Fruit fly (Drosophila melanogaster): ENCODE data around the gene rdgB.

rdgB gene

DNA sequence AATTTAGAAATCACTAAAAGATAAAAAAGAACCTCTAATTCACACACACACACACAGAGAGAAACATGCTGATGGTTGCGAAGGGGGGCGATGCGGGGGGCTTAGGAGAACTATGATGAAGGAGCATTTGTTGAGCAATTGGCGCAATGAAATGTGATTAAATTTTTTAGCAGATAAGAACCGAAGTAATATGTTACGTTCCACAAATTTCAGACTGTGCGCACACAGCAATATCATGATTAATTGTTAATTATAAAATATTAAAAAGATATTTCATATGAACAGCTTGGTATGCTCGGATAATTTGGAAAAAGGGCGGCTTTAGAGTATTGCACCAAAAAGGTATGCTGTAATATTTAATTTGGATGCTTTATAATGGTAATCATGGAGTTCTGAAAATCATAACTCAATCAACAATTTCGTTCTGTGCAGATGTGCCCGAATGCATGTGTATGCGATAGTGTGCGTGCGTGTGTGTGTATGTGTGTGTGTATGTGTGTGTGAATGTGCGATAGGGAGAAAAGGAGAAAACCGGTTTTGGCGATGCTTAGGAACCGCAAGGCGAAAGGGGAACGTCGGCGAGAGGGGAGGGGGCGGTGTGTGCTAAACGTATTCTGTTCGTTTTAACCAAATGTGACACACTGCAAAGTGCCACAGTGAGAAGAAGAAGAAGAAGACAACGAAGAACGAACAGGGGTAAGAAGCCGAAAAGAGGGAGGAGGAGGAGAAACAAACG lies 58.7 kb downstream of the rdgB start (continued):
- TF ChIP-seq CG12299 (tag; optimal IDR thresholded peaks at IDR 0.05) (no peak), Hand (GFP tag; optimal IDR thresholded peaks at IDR 0.05) (no peak), fru (optimal IDR thresholded peaks at IDR 0.05) (no peak), CG31441 (GFP tag; IDR thresholded peaks at IDR 0.05) (0 out of 2 replicates have a peak, but pooled peaks have one; percentile 7), bcd (GFP tag; optimal IDR thresholded peaks at IDR 0.05) (no peak), Side (GFP tag; optimal IDR thresholded peaks at IDR 0.05) (no peak), Opbp (GFP tag; IDR thresholded peaks at IDR 0.05; ENCODE audit: partially characterized antibody) (no peak), Ptx1 (GFP tag; IDR thresholded peaks at IDR 0.05) (no peak), CG15011 (GFP tag; optimal IDR thresholded peaks at IDR 0.05) (no peak), zf30C (GFP tag; optimal IDR thresholded peaks at IDR 0.05) (peak; percentile 70), Elba2 (GFP tag; optimal IDR thresholded peaks at IDR 0.05) (no peak), bowl (GFP tag; IDR thresholded peaks at IDR 0.05) (no peak), CG10366 (GFP tag; IDR thresholded peaks at IDR 0.05) (no peak), Meics (GFP tag; optimal IDR thresholded peaks at IDR 0.05) (no peak), CG30403 (GFP tag; optimal IDR thresholded peaks at IDR 0.05) (no peak), CG7556 (GFP tag; optimal IDR thresholded peaks at IDR 0.05) (no peak), CG14860 (GFP tag; IDR thresholded peaks at IDR 0.05; ENCODE audit: partially characterized antibody) (no peak), wor (GFP tag; IDR thresholded peaks at IDR 0.05) (no peak), CG15073 (GFP tag; optimal IDR thresholded peaks at IDR 0.05) (no peak), Lpt (GFP tag; optimal IDR thresholded peaks at IDR 0.05) (no peak), kni (GFP tag; optimal IDR thresholded peaks at IDR 0.05) (no peak), sens (GFP tag) (peak; percentile 73), grn (GFP tag; optimal IDR thresholded peaks at IDR 0.05) (no peak), chinmo (GFP tag; IDR thresholded peaks at IDR 0.05; ENCODE audit: partially characterized antibody) (0 out of 4 replicates have a peak, but pooled peaks have one; percentile 51), tna (GFP tag; IDR thresholded peaks at IDR 0.05; ENCODE audit: partially characterized antibody) (no peak), CG17385 (GFP tag; optimal IDR thresholded peaks at IDR 0.05) (no peak), CG16815 (GFP tag; optimal IDR thresholded peaks at IDR 0.05) (no peak), chif (GFP tag; optimal IDR thresholded peaks at IDR 0.05) (no peak), peb (GFP tag; IDR thresholded peaks at IDR 0.05) (no peak), dmrt99B (tag; optimal IDR thresholded peaks at IDR 0.05) (no peak), wdn (GFP tag; IDR thresholded peaks at IDR 0.05) (no peak), CG10431 (GFP tag; optimal IDR thresholded peaks at IDR 0.05) (no peak), Xrp1 (GFP tag; IDR thresholded peaks at IDR 0.05) (0 out of 2 replicates have a peak, but pooled peaks have one; percentile 13), run (tag; optimal IDR thresholded peaks at IDR 0.05) (no peak), CG4730 (GFP tag; IDR thresholded peaks at IDR 0.05) (no peak), Fer3 (tag; optimal IDR thresholded peaks at IDR 0.05) (no peak), BEAF-32 (GFP tag; optimal IDR thresholded peaks at IDR 0.05) (no peak), CG10267 (tag; optimal IDR thresholded peaks at IDR 0.05) (no peak), ara (GFP tag; IDR thresholded peaks at IDR 0.05) (no peak), h (optimal IDR thresholded peaks at IDR 0.05) (no peak), Hmx (GFP tag; optimal IDR thresholded peaks at IDR 0.05) (no peak), cg (GFP tag; optimal IDR thresholded peaks at IDR 0.05) (peak; percentile 53), CG17328 (GFP tag; IDR thresholded peaks at IDR 0.05) (no peak), exex (tag; optimal IDR thresholded peaks at IDR 0.05) (peak; percentile 52), CrebB (tag; optimal IDR thresholded peaks at IDR 0.05) (no peak), danr (GFP tag; IDR thresholded peaks at IDR 0.05) (no peak), CG34224 (GFP tag; IDR thresholded peaks at IDR 0.05; ENCODE audit: partially characterized antibody) (no peak), Gug (GFP tag; IDR thresholded peaks at IDR 0.05) (no peak), Eip74EF (GFP tag; optimal IDR thresholded peaks at IDR 0.05) (no peak), CG8290 (GFP tag; optimal IDR thresholded peaks at IDR 0.05) (no peak), CG8290 (tag; optimal IDR thresholded peaks at IDR 0.05) (no peak)
